Worm (Caenorhabditis elegans) whole organism, L4/young adult: ENCODE results near the gene H27A22.1.

Experiments
- W03F9.2 ChIP-seq: fragments of 150-350 bp; optimal IDR thresholded peaks from 2 replicates; lab custom pipeline; 2014; ENCODE audit warnings: missing biosample characterization, missing genetic modification characterization
- dao-5 ChIP-seq: sonication (generic microtip); optimal IDR thresholded peaks from 2 replicates; lab custom pipeline; 2016; ENCODE audit warnings: missing genotype, missing genetic modification characterization, moderate library complexity, missing compliant biosample characterization
- him-1 ChIP-seq: sonication (generic microtip); optimal IDR thresholded peaks from 2 replicates; lab custom pipeline; 2016; ENCODE audit warnings: missing genotype, missing genetic modification reagents, missing genetic modification characterization, missing compliant biosample characterization

The H27A22.1 gene

DNA sequence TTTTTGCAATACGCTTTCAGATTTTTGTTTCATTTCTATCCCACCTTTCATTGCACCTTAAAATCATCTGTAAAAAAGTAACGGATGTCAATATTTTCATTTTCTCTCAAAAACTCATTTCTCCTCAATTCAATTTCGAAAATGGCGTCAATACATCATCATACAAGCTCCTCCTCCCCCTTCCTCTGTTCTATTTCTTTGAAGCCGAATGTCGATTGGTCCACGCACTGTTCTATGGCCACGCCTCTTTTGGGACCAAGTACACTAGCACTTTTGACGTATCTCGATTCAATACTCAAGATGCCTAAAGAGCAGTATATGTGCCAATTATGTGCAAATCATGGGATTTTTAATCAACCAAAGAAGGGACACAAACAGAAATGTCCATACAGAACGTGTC is 30.4 kb downstream of the H27A22.1 start, which contains the start of gene mab-23:
Gene mab-23, plus strand, starts transcription at position 301 of the 400 bp plus-strand sequence.
- no peak for TF ChIP-seq dao-5
- no peak for TF ChIP-seq W03F9.2
- TF ChIP-seq him-1, result no peak

DNA sequence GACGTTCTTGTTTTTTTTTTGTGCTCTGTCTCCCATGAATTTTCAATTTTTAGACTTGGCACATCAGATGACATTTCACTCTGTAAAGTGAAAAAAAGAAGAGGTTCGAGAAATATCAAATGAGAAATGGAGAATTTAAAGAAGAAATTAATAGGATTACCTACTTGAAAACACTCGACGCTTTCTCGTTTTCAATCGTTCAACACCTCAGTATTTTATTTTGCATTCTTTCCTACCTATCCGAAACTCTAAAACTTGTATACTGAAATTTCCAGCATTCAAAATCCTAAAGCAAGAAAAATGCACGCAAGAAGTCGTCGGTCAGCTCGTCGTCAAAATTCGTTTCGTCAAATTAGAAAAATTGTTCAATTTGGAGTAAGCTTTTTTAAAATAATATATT is 33.4 kb downstream of the H27A22.1 start, which contains the start of gene kvs-2:
Gene kvs-2, plus strand, starts transcription at position 301 of the 400 bp plus-strand sequence.
- TF ChIP-seq him-1 (no peak), dao-5 (no peak), W03F9.2 (no peak)

DNA sequence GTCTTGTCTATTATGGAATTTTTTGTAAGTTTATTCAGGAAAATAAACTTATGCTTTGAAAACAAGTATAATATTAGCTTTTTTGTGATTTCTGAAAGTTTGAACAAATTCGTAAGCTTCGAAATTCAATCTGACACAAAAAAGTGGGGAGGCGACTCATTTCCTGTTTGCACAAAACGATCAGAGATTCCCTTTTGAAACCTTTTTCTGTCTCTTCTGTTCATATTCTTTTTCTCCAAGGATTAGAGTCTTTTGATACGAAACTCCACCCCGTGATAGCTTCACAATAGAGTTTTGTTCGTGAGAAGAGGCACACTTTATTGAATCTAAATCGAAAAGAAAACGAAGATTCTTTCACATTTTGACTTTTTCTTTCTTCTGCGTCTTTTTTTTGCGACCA is 38.6 kb downstream of the H27A22.1 start:
- TF ChIP-seq dao-5 (no peak), W03F9.2 (no peak), him-1 (no peak)

DNA sequence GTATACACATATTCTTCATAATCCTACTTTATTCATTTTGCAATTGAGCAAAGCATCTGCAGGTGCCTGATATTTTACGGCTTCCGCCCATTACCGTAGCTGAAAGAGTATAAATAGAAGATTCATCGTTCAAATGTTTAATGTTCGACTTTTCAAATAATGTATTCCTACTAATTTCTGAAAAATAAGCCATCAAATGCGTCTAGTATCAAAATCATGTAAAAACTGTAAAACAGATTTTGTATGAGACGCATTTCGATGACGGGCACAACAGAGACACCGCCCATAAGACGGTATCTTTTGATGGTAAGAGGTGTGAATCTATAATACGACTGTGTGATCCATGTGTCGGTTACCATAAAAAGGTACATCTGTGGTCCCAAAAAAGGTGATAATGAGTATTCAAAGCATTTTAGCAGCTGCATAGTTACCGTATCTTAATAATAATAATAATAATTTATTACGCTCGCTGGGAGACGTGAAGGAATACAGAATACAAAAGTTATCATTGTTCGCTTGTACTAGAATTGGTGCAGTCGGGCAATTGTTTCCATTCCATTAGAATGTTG is 44.8 kb downstream of the H27A22.1 start, which contains the start of the genes C32C4.3 and C32C4.16:
Gene C32C4.3, minus strand, starts transcription at position 101 of the 569 bp plus-strand sequence.
Gene C32C4.16, plus strand, starts transcription at position 519 of the 569 bp plus-strand sequence.
- TF ChIP-seq him-1 (no peak), dao-5 (no peak), W03F9.2 (no peak)

DNA sequence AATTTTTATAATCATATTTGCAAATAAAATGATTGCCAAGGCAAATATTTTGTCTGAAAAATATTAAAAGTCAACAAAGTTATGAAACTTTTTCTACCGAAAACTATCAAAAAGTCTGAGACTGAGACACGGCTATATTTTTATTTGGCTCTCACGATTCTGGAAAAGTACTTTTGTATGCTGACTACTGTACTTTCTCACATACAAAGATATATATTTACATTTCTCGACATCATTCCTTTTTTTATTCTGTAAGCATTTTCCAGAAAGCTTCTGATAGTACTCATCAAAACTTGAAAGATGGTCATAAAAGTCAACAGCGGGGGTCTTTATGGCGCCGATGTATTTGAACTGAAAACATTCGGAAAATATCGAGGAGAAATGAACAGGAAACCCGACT is 45.8 kb downstream of the H27A22.1 start, which contains the start of gene aqp-6:
Gene aqp-6, plus strand, starts transcription at position 301 of the 400 bp plus-strand sequence.
- TF ChIP-seq him-1 (no peak), dao-5 (no peak), W03F9.2 (no peak)

DNA sequence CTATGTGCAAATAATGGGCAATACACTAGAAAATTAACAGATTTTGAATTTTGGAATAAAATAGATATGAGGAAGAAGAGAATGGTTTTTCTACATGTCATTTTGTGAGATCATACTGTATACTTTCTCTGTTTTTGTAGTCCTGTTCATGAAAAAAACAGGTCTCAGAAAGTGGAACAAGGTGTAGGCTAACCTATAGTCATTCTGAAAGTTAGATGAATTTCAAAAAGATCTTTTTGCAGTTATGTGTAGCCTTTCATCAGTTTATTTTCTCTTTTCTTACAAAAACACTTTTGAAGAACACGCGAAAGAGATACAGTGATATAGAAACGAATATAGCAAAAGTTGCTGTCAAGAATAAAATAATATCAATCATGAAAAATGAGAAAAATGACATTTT is 51.8 kb downstream of the H27A22.1 start, which contains the start of gene ugt-35:
Gene ugt-35, minus strand, starts transcription at position 101 of the 400 bp plus-strand sequence.
- TF ChIP-seq W03F9.2, result no peak
- no peak for TF ChIP-seq dao-5
